Fruit fly (Drosophila melanogaster) whole organism, prepupa: Measurements from ENCODE around the gene CG13252.
A peak's percentile ranks its signal among the peaks of the same experiment; 100 is the strongest.

ENCODE experiments used
- Blimp-1 ChIP-seq: fragments of 200-800 bp; sonication (Bioruptor generic); optimal IDR thresholded peaks from 3 replicates; lab custom pipeline; 2017; ENCODE audit warnings: missing biosample characterization, missing genetic modification characterization, mild to moderate bottlenecking, moderate library complexity, missing genetic modification reagents
- CG10631 ChIP-seq: fragments of 200-800 bp; sonication (Bioruptor generic); optimal IDR thresholded peaks from 2 replicates; lab custom pipeline; 2016; ENCODE audit warnings: missing biosample characterization, missing genetic modification characterization
- CG10669 ChIP-seq: fragments of 200-800 bp; sonication (Bioruptor generic); optimal IDR thresholded peaks from 3 replicates; lab custom pipeline; 2018; ENCODE audit warnings: missing biosample characterization, mild to moderate bottlenecking, missing genetic modification characterization, moderate library complexity
- CG11762 ChIP-seq: fragments of 200-800 bp; sonication (Bioruptor generic); optimal IDR thresholded peaks from 3 replicates; lab custom pipeline; 2016; ENCODE audit warnings: missing biosample characterization, missing genetic modification characterization; ENCODE audit not compliant: insufficient read depth
- CG11902 ChIP-seq: fragments of 200-800 bp; sonication (Bioruptor generic); optimal IDR thresholded peaks from 3 replicates; lab custom pipeline; 2016; ENCODE audit warnings: missing biosample characterization, missing genetic modification characterization
- CG1621 ChIP-seq: fragments of 200-800 bp; sonication (Bioruptor generic); optimal IDR thresholded peaks from 3 replicates; lab custom pipeline; 2018; ENCODE audit warnings: missing biosample characterization, mild to moderate bottlenecking, missing genetic modification characterization
- CG16779 ChIP-seq: fragments of 200-800 bp; sonication (Bioruptor generic); optimal IDR thresholded peaks from 3 replicates; lab custom pipeline; 2017; ENCODE audit warnings: missing biosample characterization, mild to moderate bottlenecking, missing genetic modification characterization
- CG31627 ChIP-seq: fragments of 200-800 bp; sonication (Bioruptor generic); optimal IDR thresholded peaks from 3 replicates; lab custom pipeline; 2016; ENCODE audit warnings: missing biosample characterization, missing genetic modification characterization
- CG32006 ChIP-seq: fragments of 200-800 bp; sonication (Bioruptor generic); optimal IDR thresholded peaks from 3 replicates; lab custom pipeline; 2017; ENCODE audit warnings: missing biosample characterization, mild to moderate bottlenecking, missing genetic modification characterization
- CG34406 ChIP-seq: fragments of 200-800 bp; sonication (Bioruptor generic); optimal IDR thresholded peaks from 3 replicates; lab custom pipeline; 2016; ENCODE audit warnings: missing biosample characterization, missing genetic modification characterization
- CG3919 ChIP-seq: fragments of 200-800 bp; sonication (Bioruptor generic); optimal IDR thresholded peaks from 3 replicates; lab custom pipeline; 2016; ENCODE audit warnings: missing biosample characterization, missing genetic modification characterization
- CG4318 ChIP-seq: fragments of 200-800 bp; sonication (Bioruptor generic); optimal IDR thresholded peaks from 3 replicates; lab custom pipeline; 2017; ENCODE audit warnings: missing biosample characterization, mild to moderate bottlenecking, missing genetic modification characterization
- CG6792 ChIP-seq: fragments of 200-800 bp; sonication (Bioruptor generic); optimal IDR thresholded peaks from 3 replicates; lab custom pipeline; 2016; ENCODE audit warnings: missing biosample characterization, missing genetic modification characterization
- CG6808 ChIP-seq: fragments of 200-800 bp; sonication (Bioruptor generic); optimal IDR thresholded peaks from 3 replicates; lab custom pipeline; 2017; ENCODE audit warnings: missing biosample characterization, missing genetic modification characterization, mild to moderate bottlenecking, moderate library complexity, missing genetic modification reagents
- CG6854 ChIP-seq: fragments of 200-800 bp; sonication (Bioruptor generic); optimal IDR thresholded peaks from 2 replicates; lab custom pipeline; 2017; ENCODE audit warnings: missing biosample characterization, mild to moderate bottlenecking, missing genetic modification characterization
- CG8119 ChIP-seq: fragments of 200-800 bp; sonication (Bioruptor generic); IDR thresholded peaks from 3 replicates; pipeline ENCODE4 v1.3.6; 2022; ENCODE audit warnings: missing biosample characterization, missing genetic modification characterization
- Eip78C ChIP-seq: fragments of 200-800 bp; sonication (Bioruptor generic); peaks from one replicate; lab custom pipeline; 2016; ENCODE audit warnings: missing biosample characterization, missing genetic modification characterization
- Eip93F ChIP-seq: fragments of 200-800 bp; sonication (Bioruptor generic); optimal IDR thresholded peaks from 2 replicates; lab custom pipeline; 2016; ENCODE audit warnings: missing biosample characterization, mild to moderate bottlenecking, missing genetic modification characterization
- Ets21C ChIP-seq: fragments of 200-800 bp; sonication (Bioruptor generic); optimal IDR thresholded peaks from 3 replicates; lab custom pipeline; 2016; ENCODE audit warnings: missing biosample characterization, missing genetic modification characterization
- Ets96B ChIP-seq: fragments of 200-800 bp; optimal IDR thresholded peaks from 2 replicates; lab custom pipeline; 2019; ENCODE audit warnings: missing biosample characterization, mild to moderate bottlenecking, missing genetic modification characterization, moderate library complexity
- Gug ChIP-seq: fragments of 200-800 bp; sonication (Bioruptor generic); IDR thresholded peaks from 2 replicates; pipeline ENCODE4 v1.3.6; 2022; ENCODE audit warnings: missing biosample characterization, missing genetic modification characterization
- Hr38 ChIP-seq: sonication (Bioruptor generic); optimal IDR thresholded peaks from 2 replicates; lab custom pipeline; 2016; ENCODE audit warnings: missing biosample characterization, missing genetic modification characterization
- Hr39 ChIP-seq: fragments of 200-800 bp; sonication (Bioruptor generic); optimal IDR thresholded peaks from 2 replicates; lab custom pipeline; 2016; ENCODE audit warnings: missing biosample characterization, missing genetic modification characterization
- Lpt ChIP-seq: fragments of 200-800 bp; sonication (Bioruptor generic); optimal IDR thresholded peaks from 3 replicates; lab custom pipeline; 2016; ENCODE audit warnings: missing biosample characterization, missing genetic modification characterization
- Smox ChIP-seq: fragments of 200-800 bp; sonication (Bioruptor generic); optimal IDR thresholded peaks from 3 replicates; lab custom pipeline; 2016; ENCODE audit warnings: missing biosample characterization, missing genetic modification characterization
- Sox14 ChIP-seq: fragments of 200-800 bp; sonication (Bioruptor generic); optimal IDR thresholded peaks from 3 replicates; lab custom pipeline; 2016; ENCODE audit warnings: missing biosample characterization, missing genetic modification characterization
- achi ChIP-seq: fragments of 200-800 bp; sonication (Bioruptor generic); optimal IDR thresholded peaks from 3 replicates; lab custom pipeline; 2016; ENCODE audit warnings: missing biosample characterization, missing genetic modification characterization
- acj6 ChIP-seq: fragments of 200-800 bp; sonication (Bioruptor generic); optimal IDR thresholded peaks from 3 replicates; lab custom pipeline; 2016; ENCODE audit warnings: missing biosample characterization, missing genetic modification characterization
- cyc ChIP-seq: fragments of 200-800 bp; sonication (Bioruptor generic); optimal IDR thresholded peaks from 3 replicates; lab custom pipeline; 2016; ENCODE audit warnings: missing biosample characterization, missing genetic modification characterization
- eg ChIP-seq: fragments of 200-800 bp; sonication (Bioruptor generic); IDR thresholded peaks from 3 replicates; pipeline ENCODE4 v1.3.6; 2022; ENCODE audit warnings: missing biosample characterization, missing genetic modification characterization
- esn ChIP-seq: fragments of 200-800 bp; sonication (Bioruptor generic); optimal IDR thresholded peaks from 2 replicates; lab custom pipeline; 2016; ENCODE audit warnings: missing biosample characterization, mild to moderate bottlenecking, missing genetic modification characterization, moderate library complexity
- fkh ChIP-seq: fragments of 200-800 bp; sonication (Bioruptor generic); optimal IDR thresholded peaks from 3 replicates; lab custom pipeline; 2017; ENCODE audit warnings: missing biosample characterization, mild to moderate bottlenecking, missing genetic modification characterization, moderate library complexity
- lz ChIP-seq: fragments of 200-800 bp; sonication (Bioruptor generic); optimal IDR thresholded peaks from 3 replicates; lab custom pipeline; 2016; ENCODE audit warnings: missing biosample characterization, missing genetic modification characterization
- net ChIP-seq: fragments of 200-800 bp; sonication (Bioruptor generic); optimal IDR thresholded peaks from 3 replicates; lab custom pipeline; 2016; ENCODE audit warnings: missing biosample characterization, missing genetic modification characterization
- pdm3 ChIP-seq: fragments of 200-800 bp; sonication (Bioruptor generic); optimal IDR thresholded peaks from 3 replicates; lab custom pipeline; 2016; ENCODE audit warnings: missing biosample characterization, missing genetic modification characterization
- svp ChIP-seq: fragments of 200-800 bp; sonication (Bioruptor generic); peaks from one replicate; lab custom pipeline; 2016; ENCODE audit warnings: missing biosample characterization, missing genetic modification characterization
- vri ChIP-seq: fragments of 200-800 bp; sonication (Bioruptor generic); optimal IDR thresholded peaks from 3 replicates; lab custom pipeline; 2016; ENCODE audit warnings: missing biosample characterization, mild to moderate bottlenecking, missing genetic modification characterization

Gene CG13252

dm6 chr3L:20758583-20758982, 28.2 kb downstream of the CG13252 start, which contains the start of gene CG43251:
CG43251 (plus strand) TSS chr3L:20758883.
- no peak for TF ChIP-seq Ets21C (GFP tag; lab: Kevin White, UChicago)
- no peak for TF ChIP-seq pdm3 (GFP tag; lab: Kevin White, UChicago)
- no peak for TF ChIP-seq CG8119 (GFP tag; lab: Robert Waterston, UW)

dm6 chr3L:20761482-20761881, 31.1 kb downstream of the CG13252 start:
- TF ChIP-seq CG6792 (GFP tag; lab: Kevin White, UChicago): no peak
- TF ChIP-seq acj6 (GFP tag; lab: Kevin White, UChicago): no peak
- no peak for TF ChIP-seq Gug (GFP tag; lab: Robert Waterston, UW)
- no peak for TF ChIP-seq svp (GFP tag; lab: Kevin White, UChicago)
- TF ChIP-seq CG34406 (GFP tag; lab: Kevin White, UChicago): no peak
- no peak for TF ChIP-seq Ets21C (GFP tag; lab: Kevin White, UChicago)
- TF ChIP-seq Smox (GFP tag; lab: Kevin White, UChicago): no peak
- TF ChIP-seq Hr39 (GFP tag; lab: Kevin White, UChicago): no peak
- no peak for TF ChIP-seq CG16779 (tag; lab: Kevin White, UChicago)
- no peak for TF ChIP-seq Ets96B (tag; lab: Kevin White, UChicago)
- no peak for TF ChIP-seq CG4318 (GFP tag; lab: Kevin White, UChicago)
- TF ChIP-seq, all 60 proteins: peak for 0

dm6 chr3L:20767227-20767626, 36.8 kb downstream of the CG13252 start:
- TF ChIP-seq CG10631 (no peak), Hr38 (GFP tag; lab: Kevin White, UChicago) (no peak), CG8119 (GFP tag; lab: Robert Waterston, UW) (no peak), Sox14 (no peak), CG11902 (GFP tag; lab: Kevin White, UChicago) (no peak), CG10669 (no peak), pdm3 (GFP tag; lab: Kevin White, UChicago) (no peak), Hr39 (GFP tag; lab: Kevin White, UChicago) (no peak), CG11762 (GFP tag; lab: Kevin White, UChicago) (no peak)

dm6 chr3L:20769350-20769749, 39.0 kb downstream of the CG13252 start, which contains the start of the genes CG4074 and CG4186:
CG4074 (minus strand) TSS chr3L:20769500.
CG4186 (plus strand) TSS chr3L:20769586.
- TF ChIP-seq Lpt (no peak), achi (no peak), Eip78C (GFP tag; lab: Kevin White, UChicago) (peak; percentile 51), CG3919 (GFP tag; lab: Kevin White, UChicago) (no peak), cyc (GFP tag; lab: Kevin White, UChicago) (no peak), Smox (GFP tag; lab: Kevin White, UChicago) (no peak), esn (GFP tag; lab: Kevin White, UChicago) (no peak), Sox14 (no peak), vri (peak; percentile 27), fkh (peak; percentile 45), CG6808 (GFP tag; lab: Kevin White, UChicago) (no peak)

- peak; percentile 76 for TF ChIP-seq CG10631
- peak; percentile 66 for TF ChIP-seq acj6 (GFP tag; lab: Kevin White, UChicago)
- TF ChIP-seq fkh: no peak
- peak; percentile 59 for TF ChIP-seq achi
- peak; percentile 13 for TF ChIP-seq Sox14
- no peak for TF ChIP-seq Blimp-1 (GFP tag; lab: Kevin White, UChicago)
- peak; percentile 30 for TF ChIP-seq lz
- peak; percentile 58 for TF ChIP-seq esn (GFP tag; lab: Kevin White, UChicago)
- TF ChIP-seq CG31627 (GFP tag; lab: Kevin White, UChicago): peak; percentile 18
- no peak for TF ChIP-seq CG1621 (tag; lab: Kevin White, UChicago)
- peak; percentile 76 for TF ChIP-seq Eip78C (GFP tag; lab: Kevin White, UChicago)
- TF ChIP-seq Lpt: peak; percentile 1
- TF ChIP-seq CG3919 (GFP tag; lab: Kevin White, UChicago): peak; percentile 66
- peak; percentile 29 for TF ChIP-seq CG32006
- peak; percentile 51 for TF ChIP-seq Smox (GFP tag; lab: Kevin White, UChicago)
- TF ChIP-seq Ets21C (GFP tag; lab: Kevin White, UChicago): peak; percentile 12
- peak; percentile 36; the same call in 1 of the 3 replicates for TF ChIP-seq eg (GFP tag; lab: Robert Waterston, UW)
- TF ChIP-seq CG11762 (GFP tag; lab: Kevin White, UChicago): peak; percentile 49
- no peak for TF ChIP-seq vri
- peak; percentile 29 for TF ChIP-seq cyc (GFP tag; lab: Kevin White, UChicago)
- peak; percentile 17 for TF ChIP-seq Ets96B (tag; lab: Kevin White, UChicago)
- TF ChIP-seq CG8119 (GFP tag; lab: Robert Waterston, UW): no peak
- TF ChIP-seq Eip93F: no peak
- no peak for TF ChIP-seq CG6854 (GFP tag; lab: Kevin White, UChicago)
- TF ChIP-seq Hr39 (GFP tag; lab: Kevin White, UChicago): peak; percentile 28
- no peak for TF ChIP-seq CG6808 (GFP tag; lab: Kevin White, UChicago)
- peak; percentile 15 for TF ChIP-seq net (GFP tag; lab: Kevin White, UChicago)
Observed at dm6 chr3L:20771001-20771890, 40.9 kb downstream of the CG13252 start, which contains the start of the genes CG4042 and Pitslre. CG4042 (minus strand) TSS chr3L:20771507. Pitslre (plus strand) TSS chr3L:20771528.
